Worm (Caenorhabditis elegans) whole organism, L4/young adult: ENCODE data around the gene ZK1240.6.

Experiments
- W03F9.2 ChIP-seq: fragments of 150-350 bp; optimal IDR thresholded peaks from 2 replicates; lab custom pipeline; 2014; ENCODE audit warnings: missing biosample characterization, missing genetic modification characterization
- dao-5 ChIP-seq: sonication (generic microtip); optimal IDR thresholded peaks from 2 replicates; lab custom pipeline; 2016; ENCODE audit warnings: missing genotype, missing genetic modification characterization, moderate library complexity, missing compliant biosample characterization

DNA sequence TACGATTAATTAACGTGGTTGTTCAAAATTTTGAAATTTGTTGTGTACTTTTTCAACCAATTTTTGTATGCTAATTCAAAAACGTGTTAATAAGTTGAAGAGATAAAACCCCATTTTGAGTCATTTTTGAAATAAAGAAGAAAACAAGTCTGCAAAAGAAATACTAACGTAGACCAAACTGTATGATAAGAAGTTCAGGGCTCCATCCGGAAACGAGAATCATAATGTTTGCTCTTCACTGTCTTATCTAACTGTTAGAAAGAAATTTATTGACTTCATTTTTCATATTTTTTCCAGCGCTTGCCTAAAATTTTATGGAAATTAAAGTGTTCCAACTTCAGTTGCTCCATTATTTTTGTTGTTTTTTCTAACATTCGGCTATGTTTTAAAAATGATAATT lies 17.2 kb downstream of the ZK1240.6 start:
- TF ChIP-seq W03F9.2 (tag; lab: Kevin White, UChicago) (no peak), dao-5 (no peak)
